Fruit fly (Drosophila melanogaster): ENCODE results near the gene Pbp95.
A peak's percentile ranks its signal among the peaks of the same experiment; 100 is the strongest.

Gene Pbp95

dm6 chr3R:8032923-8033478, 19.4 kb downstream of the Pbp95 start, which contains the start of the genes CG11035 and unc-45 (continued):
- TF ChIP-seq dimm (GFP tag; IDR thresholded peaks at IDR 0.05) (no peak), zen2 (GFP tag; IDR thresholded peaks at IDR 0.05; ENCODE audit: partially characterized antibody) (no peak; the same call in 2 of the 3 replicates), Rfx (GFP tag; IDR thresholded peaks at IDR 0.05) (peak; percentile 65), Mad (GFP tag; optimal IDR thresholded peaks at IDR 0.05) (no peak), Chrac-16 (GFP tag; optimal IDR thresholded peaks at IDR 0.05) (peak; percentile 33), Rx (GFP tag; IDR thresholded peaks at IDR 0.05) (no peak), Blimp-1 (GFP tag; optimal IDR thresholded peaks at IDR 0.05) (peak; percentile 43), usp (GFP tag; optimal IDR thresholded peaks at IDR 0.05) (no peak), Atf6 (GFP tag; IDR thresholded peaks at IDR 0.05) (no peak), CG10274 (GFP tag; optimal IDR thresholded peaks at IDR 0.05) (no peak), CG10147 (GFP tag; optimal IDR thresholded peaks at IDR 0.05) (peak; percentile 51), HmgZ (tag; optimal IDR thresholded peaks at IDR 0.05) (peak; percentile 30), cg (GFP tag; optimal IDR thresholded peaks at IDR 0.05) (peak; percentile 46), seq (GFP tag; IDR thresholded peaks at IDR 0.05) (no peak), CG1647 (GFP tag; optimal IDR thresholded peaks at IDR 0.05) (no peak), tup (GFP tag; optimal IDR thresholded peaks at IDR 0.05) (no peak), HLHmδ (GFP tag; optimal IDR thresholded peaks at IDR 0.05) (no peak), CG18476 (GFP tag; optimal IDR thresholded peaks at IDR 0.05) (peak; percentile 15), mirr (GFP tag; optimal IDR thresholded peaks at IDR 0.05) (no peak), CG8388 (GFP tag; optimal IDR thresholded peaks at IDR 0.05) (no peak), CG2712 (tag; optimal IDR thresholded peaks at IDR 0.05) (peak; percentile 64), Atf-2 (GFP tag; optimal IDR thresholded peaks at IDR 0.05) (no peak), CG17802 (tag; optimal IDR thresholded peaks at IDR 0.05) (no peak), knrl (GFP tag; IDR thresholded peaks at IDR 0.05; ENCODE audit: partially characterized antibody) (peak; percentile 83), CG18011 (GFP tag; optimal IDR thresholded peaks at IDR 0.05) (no peak), Lpt (GFP tag; optimal IDR thresholded peaks at IDR 0.05) (no peak), trh (GFP tag; optimal IDR thresholded peaks at IDR 0.05) (no peak), CG5180 (GFP tag; optimal IDR thresholded peaks at IDR 0.05) (no peak), H15 (GFP tag; IDR thresholded peaks at IDR 0.05) (no peak), Lim3 (GFP tag; IDR thresholded peaks at IDR 0.05) (no peak), NK7.1 (GFP tag; optimal IDR thresholded peaks at IDR 0.05) (no peak), Xbp1 (GFP tag; optimal IDR thresholded peaks at IDR 0.05) (peak; percentile 31), CG12299 (tag; optimal IDR thresholded peaks at IDR 0.05) (no peak), az2 (GFP tag; optimal IDR thresholded peaks at IDR 0.05) (peak; percentile 12), CG3281 (GFP tag; optimal IDR thresholded peaks at IDR 0.05) (no peak), B-H1 (GFP tag; IDR thresholded peaks at IDR 0.05) (no peak), pita (GFP tag; optimal IDR thresholded peaks at IDR 0.05) (no peak), tin (GFP tag; optimal IDR thresholded peaks at IDR 0.05) (peak; percentile 31), CG13894 (tag; optimal IDR thresholded peaks at IDR 0.05) (no peak), Bgb (GFP tag; IDR thresholded peaks at IDR 0.05; ENCODE audit: partially characterized antibody) (peak; percentile 68), pho (GFP tag; optimal IDR thresholded peaks at IDR 0.05) (no peak), CG8281 (tag; optimal IDR thresholded peaks at IDR 0.05) (no peak), Awh (GFP tag; IDR thresholded peaks at IDR 0.05) (no peak), Hey (tag; optimal IDR thresholded peaks at IDR 0.05) (no peak), grn (GFP tag; optimal IDR thresholded peaks at IDR 0.05) (no peak), pzg (GFP tag; optimal IDR thresholded peaks at IDR 0.05) (peak; percentile 57), hth (optimal IDR thresholded peaks at IDR 0.05) (no peak), CG15073 (GFP tag; optimal IDR thresholded peaks at IDR 0.05) (no peak), B-H2 (GFP tag; optimal IDR thresholded peaks at IDR 0.05) (no peak), ato (GFP tag; IDR thresholded peaks at IDR 0.05; ENCODE audit: partially characterized antibody) (no peak), Sry-δ (GFP tag; optimal IDR thresholded peaks at IDR 0.05) (peak; percentile 61)

All from whole organism, embryonic.